Worm (Caenorhabditis elegans) whole organism, young adult: ENCODE measurements around the gene srg-6.

Source experiments
- C06A6.2 ChIP-seq: fragments of 200-800 bp; sonication (Bioruptor generic); conservative IDR thresholded peaks from 2 replicates; pipeline ENCODE4 v1.3.6; 2022; ENCODE audit warnings: missing genetic modification characterization, missing compliant biosample characterization
- F52B5.7 ChIP-seq: sonication (generic microtip); optimal IDR thresholded peaks from 2 replicates; lab custom pipeline; 2016; ENCODE audit warnings: mild to moderate bottlenecking, missing genetic modification characterization, missing compliant biosample characterization
- athp-1 ChIP-seq: sonication (generic microtip); optimal IDR thresholded peaks from 2 replicates; lab custom pipeline; 2017; ENCODE audit warnings: mild to moderate bottlenecking, missing genetic modification characterization, missing compliant biosample characterization
- attf-5 ChIP-seq: fragments of 200-800 bp; sonication (Bioruptor generic); optimal IDR thresholded peaks from 2 replicates; lab custom pipeline; 2018; ENCODE audit warnings: mild to moderate bottlenecking, missing genetic modification characterization, missing compliant biosample characterization
- egl-44 ChIP-seq: fragments of 200-800 bp; sonication (Bioruptor generic); IDR thresholded peaks from 2 replicates; pipeline ENCODE4 v1.3.6; 2022; ENCODE audit warnings: missing genetic modification reagents, missing genetic modification characterization, missing compliant biosample characterization
- ets-4 ChIP-seq: fragments of 200-800 bp; sonication (Bioruptor generic); optimal IDR thresholded peaks from 2 replicates; lab custom pipeline; 2018; ENCODE audit warnings: mild to moderate bottlenecking, missing genetic modification characterization, missing compliant biosample characterization
- lin-26 ChIP-seq: fragments of 200-800 bp; sonication (Bioruptor generic); IDR thresholded peaks from 2 replicates; pipeline ENCODE4 v1.3.6; 2022; ENCODE audit warnings: missing genetic modification reagents, missing genetic modification characterization, missing compliant biosample characterization
- unc-130 ChIP-seq: sonication (generic microtip); optimal IDR thresholded peaks from 2 replicates; lab custom pipeline; 2016; ENCODE audit warnings: missing genetic modification reagents, missing genetic modification characterization, missing compliant biosample characterization
- unc-62 ChIP-seq: fragments of 150-350 bp; optimal IDR thresholded peaks from 2 replicates; lab custom pipeline; 2014; ENCODE audit warnings: missing biosample characterization, missing genetic modification reagents, missing genetic modification characterization
- xnd-1 ChIP-seq: sonication (generic microtip); optimal IDR thresholded peaks from 2 replicates; lab custom pipeline; 2016; ENCODE audit warnings: missing genotype, missing genetic modification reagents, missing genetic modification characterization, missing compliant biosample characterization

DNA sequence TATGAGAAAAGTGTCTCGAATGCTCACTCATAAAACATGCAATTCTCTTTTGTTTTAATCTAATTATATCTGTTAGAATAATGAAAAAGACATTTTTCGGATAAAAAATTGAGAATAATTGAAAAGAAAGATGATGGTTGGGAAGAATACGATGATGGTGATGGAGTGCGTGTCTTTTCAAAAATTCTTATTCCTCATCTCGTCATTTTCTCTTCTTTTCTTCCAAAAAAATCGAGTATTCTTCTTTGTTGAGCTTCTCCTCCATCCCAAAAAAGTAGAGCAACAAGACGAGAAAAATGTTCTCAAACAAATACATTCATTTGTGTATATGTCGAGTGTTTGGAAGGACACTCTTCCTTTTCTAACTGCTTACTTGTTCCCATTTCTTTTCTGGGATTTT is 31.8 kb upstream of the srg-6 start:
- TF ChIP-seq lin-26 (GFP tag; lab: Robert Waterston, UW) (no peak), xnd-1 (tag; lab: Kevin White, UChicago) (no peak), F52B5.7 (tag; lab: Kevin White, UChicago) (no peak), C06A6.2 (GFP tag; lab: Robert Waterston, UW) (no peak), unc-62 (GFP tag; lab: Kevin White, UChicago) (no peak), athp-1 (tag; lab: Kevin White, UChicago) (no peak), unc-130 (GFP tag; lab: Kevin White, UChicago) (no peak), attf-5 (GFP tag; lab: Kevin White, UChicago) (no peak), egl-44 (GFP tag; lab: Robert Waterston, UW) (no peak), ets-4 (GFP tag; lab: Kevin White, UChicago) (no peak)
